Worm (Caenorhabditis elegans) whole organism, L2 larva: ENCODE measurements around the gene snf-9.

Experiments used
- aly-2 ChIP-seq: fragments of 150-350 bp; optimal IDR thresholded peaks from 2 replicates; lab custom pipeline; 2014; ENCODE audit warnings: missing biosample characterization, missing genetic modification characterization
- elt-3 ChIP-seq: sonication (generic microtip); optimal IDR thresholded peaks from 2 replicates; lab custom pipeline; 2017; ENCODE audit warnings: missing biosample characterization, missing genetic modification characterization
- gmeb-1 ChIP-seq: fragments of 150-350 bp; optimal IDR thresholded peaks from 2 replicates; lab custom pipeline; 2014; ENCODE audit warnings: missing biosample characterization, missing genetic modification characterization
- mdl-1 ChIP-seq, 2 experiments: fragments of 150-350 bp in 1 of 2; sonication (generic microtip) in 1 of 2; optimal IDR thresholded peaks; 2 replicates each; lab custom pipeline; 2017; ENCODE audit warnings: missing biosample characterization in 2 of 2, missing genetic modification characterization in 2 of 2
- nhr-11 ChIP-seq: fragments of 150-350 bp; optimal IDR thresholded peaks from 2 replicates; lab custom pipeline; 2014; ENCODE audit warnings: missing biosample characterization, missing genetic modification characterization
- nhr-77 ChIP-seq: fragments of 150-350 bp; optimal IDR thresholded peaks from 2 replicates; lab custom pipeline; 2014; ENCODE audit warnings: missing biosample characterization, missing genetic modification characterization
- skn-1 ChIP-seq: sonication (generic microtip); optimal IDR thresholded peaks from 2 replicates; lab custom pipeline; 2017; ENCODE audit warnings: missing biosample characterization, missing genetic modification characterization
- unc-39 ChIP-seq: fragments of 150-350 bp; optimal IDR thresholded peaks from 2 replicates; lab custom pipeline; 2014; ENCODE audit warnings: missing biosample characterization, missing genetic modification characterization
- ztf-4 ChIP-seq: fragments of 150-350 bp; optimal IDR thresholded peaks from 2 replicates; lab custom pipeline; 2014; ENCODE audit warnings: missing biosample characterization, missing genetic modification characterization

DNA sequence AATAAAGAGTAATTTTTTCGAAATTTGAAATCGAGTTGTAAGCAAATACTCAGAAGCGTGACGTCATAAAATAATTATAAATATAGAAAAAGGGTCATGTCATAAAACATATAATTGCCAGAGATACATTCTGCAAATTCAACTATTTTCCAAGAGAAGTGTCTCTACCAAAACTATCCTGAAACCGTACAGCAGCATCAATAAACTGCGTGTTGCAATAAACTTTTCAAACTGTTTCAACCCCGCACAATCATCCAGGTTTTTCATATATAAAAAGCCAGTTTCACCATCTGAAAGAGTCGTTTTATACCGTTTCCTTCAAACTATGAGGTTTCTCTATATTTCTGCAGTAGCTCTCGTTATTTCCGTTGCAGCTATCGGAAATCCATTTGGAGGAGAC is 31.5 kb downstream of the snf-9 start, which contains the start of gene C49C3.11:
- no peak for TF ChIP-seq ztf-4 (tag; lab: Kevin White, UChicago)
- no peak for TF ChIP-seq nhr-11 (tag; lab: Kevin White, UChicago)
- no peak for TF ChIP-seq skn-1 (tag; lab: Kevin White, UChicago)
- no peak for TF ChIP-seq unc-39 (tag; lab: Kevin White, UChicago)
- no peak for TF ChIP-seq elt-3 (tag; lab: Kevin White, UChicago)
- no peak for TF ChIP-seq nhr-77
- no peak for TF ChIP-seq mdl-1 (tag; optimal IDR thresholded peaks at IDR 0.05; lab: Kevin White, UChicago)
- no peak for TF ChIP-seq aly-2 (tag; lab: Kevin White, UChicago)
- TF ChIP-seq gmeb-1 (tag; lab: Kevin White, UChicago) = no peak
